Worm (Caenorhabditis elegans) whole organism, L1 larva: ENCODE results near the gene C49F5.7.

Experiments used
- ceh-8 ChIP-seq: fragments of 200-800 bp; sonication (Bioruptor generic); optimal IDR thresholded peaks from 2 replicates; lab custom pipeline; 2018; ENCODE audit warnings: mild to moderate bottlenecking, missing genetic modification characterization, moderate library complexity, missing compliant biosample characterization
- rnt-1 ChIP-seq: sonication (generic microtip); optimal IDR thresholded peaks from 2 replicates; lab custom pipeline; 2016; ENCODE audit warnings: mild to moderate bottlenecking, missing genetic modification characterization, moderate library complexity, missing compliant biosample characterization
- sox-4 ChIP-seq: sonication (generic microtip); optimal IDR thresholded peaks from 2 replicates; lab custom pipeline; 2016; ENCODE audit warnings: missing genetic modification characterization, missing compliant biosample characterization

DNA sequence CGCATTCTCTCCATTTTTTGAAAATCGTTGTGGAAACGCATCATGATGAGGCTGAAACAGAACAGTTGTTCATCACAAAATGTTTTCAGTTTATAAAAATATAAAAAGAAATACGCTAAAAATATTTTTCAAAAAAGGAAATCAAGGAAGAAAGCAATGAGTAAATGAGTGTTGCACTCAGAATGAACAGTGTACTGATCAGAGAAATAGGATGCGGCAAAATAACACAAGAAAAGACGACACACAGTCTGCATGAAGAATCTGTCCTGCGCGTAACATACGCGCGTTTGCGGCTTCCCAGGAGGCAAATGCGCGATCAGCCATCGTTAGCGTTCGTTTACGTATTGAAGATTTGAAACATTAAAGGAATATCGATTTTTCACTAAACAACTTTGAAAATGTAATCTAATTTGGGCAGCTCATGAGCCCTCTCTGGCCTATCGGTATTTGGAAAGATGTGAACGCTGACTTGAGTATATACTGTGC, 11.0 kb upstream of the C49F5.7 start, which contains the start of gene C49F5.3:
- no peak for TF ChIP-seq rnt-1 (tag; lab: Kevin White, UChicago)
- TF ChIP-seq ceh-8: no peak
- no peak for TF ChIP-seq sox-4 (tag; lab: Kevin White, UChicago)
